Worm (Caenorhabditis elegans) whole organism, mixed stage, embryonic: Measurements from ENCODE around the gene R08F11.1.

Experiments
- M03D4.4 ChIP-seq: sonication (generic microtip); optimal IDR thresholded peaks from 2 replicates; lab custom pipeline; 2017; ENCODE audit warnings: mild to moderate bottlenecking, missing genetic modification characterization, missing compliant biosample characterization
- bed-3 ChIP-seq: fragments of 200-800 bp; sonication (Bioruptor generic); optimal IDR thresholded peaks from 3 replicates; lab custom pipeline; 2018; ENCODE audit warnings: mild to moderate bottlenecking, missing genetic modification characterization, moderate library complexity, missing compliant biosample characterization
- blmp-1 ChIP-seq: fragments of 150-350 bp; optimal IDR thresholded peaks from 2 replicates; lab custom pipeline; 2014; ENCODE audit warnings: missing biosample characterization, missing genetic modification characterization
- ceh-39 ChIP-seq: fragments of 150-350 bp; optimal IDR thresholded peaks from 2 replicates; lab custom pipeline; 2014; ENCODE audit warnings: missing biosample characterization, missing genetic modification characterization
- ceh-43 ChIP-seq: fragments of 200-800 bp; sonication (Bioruptor generic); optimal IDR thresholded peaks from 2 replicates; lab custom pipeline; 2018; ENCODE audit warnings: mild to moderate bottlenecking, missing genetic modification characterization, moderate library complexity, missing compliant biosample characterization
- ceh-83 ChIP-seq: fragments of 200-800 bp; sonication (Bioruptor generic); optimal IDR thresholded peaks from 2 replicates; lab custom pipeline; 2018; ENCODE audit warnings: mild to moderate bottlenecking, missing genetic modification characterization, missing compliant biosample characterization
- ces-1 ChIP-seq: fragments of 150-350 bp; optimal IDR thresholded peaks from 2 replicates; lab custom pipeline; 2014; ENCODE audit warnings: missing biosample characterization, missing genetic modification reagents, missing genetic modification characterization
- cnd-1 ChIP-seq: fragments of 200-800 bp; sonication (Bioruptor generic); optimal IDR thresholded peaks from 2 replicates; lab custom pipeline; 2018; ENCODE audit warnings: mild to moderate bottlenecking, missing genetic modification characterization, missing compliant biosample characterization
- drap-1 ChIP-seq: fragments of 200-800 bp; sonication (Bioruptor generic); optimal IDR thresholded peaks from 3 replicates; lab custom pipeline; 2018; ENCODE audit warnings: mild to moderate bottlenecking, missing genetic modification characterization, missing compliant biosample characterization
- elt-1 ChIP-seq: sonication (generic microtip); optimal IDR thresholded peaks from 2 replicates; lab custom pipeline; 2017; ENCODE audit warnings: missing genetic modification characterization, mild to moderate bottlenecking, missing compliant biosample characterization, antibody characterized with exemption, moderate library complexity, borderline replicate concordance; ENCODE audit not compliant: insufficient read depth
- elt-3 ChIP-seq: fragments of 150-350 bp; optimal IDR thresholded peaks from 2 replicates; lab custom pipeline; 2014; ENCODE audit warnings: missing biosample characterization, missing genetic modification characterization
- flh-1 ChIP-seq: fragments of 200-800 bp; sonication (Bioruptor generic); optimal IDR thresholded peaks from 2 replicates; lab custom pipeline; 2018; ENCODE audit warnings: mild to moderate bottlenecking, missing genetic modification characterization, moderate library complexity, missing compliant biosample characterization
- ham-2 ChIP-seq: fragments of 200-800 bp; sonication (Bioruptor generic); optimal IDR thresholded peaks from 2 replicates; lab custom pipeline; 2018; ENCODE audit warnings: mild to moderate bottlenecking, missing genetic modification characterization, missing compliant biosample characterization
- hlh-1 ChIP-seq: fragments of 150-350 bp; optimal IDR thresholded peaks from 2 replicates; lab custom pipeline; 2014; ENCODE audit warnings: missing biosample characterization, missing genetic modification reagents, missing genetic modification characterization
- lin-13 ChIP-seq: fragments of 150-350 bp; optimal IDR thresholded peaks from 2 replicates; lab custom pipeline; 2014; ENCODE audit warnings: missing biosample characterization, missing genetic modification characterization
- lin-32 ChIP-seq: fragments of 200-800 bp; sonication (Bioruptor generic); optimal IDR thresholded peaks from 2 replicates; lab custom pipeline; 2018; ENCODE audit warnings: mild to moderate bottlenecking, missing genetic modification characterization, missing compliant biosample characterization
- mab-5 ChIP-seq: fragments of 150-350 bp; optimal IDR thresholded peaks from 2 replicates; lab custom pipeline; 2014; ENCODE audit warnings: missing biosample characterization, missing genetic modification characterization
- mep-1 ChIP-seq: fragments of 150-350 bp; optimal IDR thresholded peaks from 2 replicates; lab custom pipeline; 2017; ENCODE audit warnings: missing biosample characterization, missing genetic modification reagents, missing genetic modification characterization, inconsistent platforms
- nhr-12 ChIP-seq: fragments of 150-350 bp; optimal IDR thresholded peaks from 2 replicates; lab custom pipeline; 2014; ENCODE audit warnings: missing biosample characterization, missing genetic modification characterization
- nhr-28 ChIP-seq: fragments of 150-350 bp; optimal IDR thresholded peaks from 2 replicates; lab custom pipeline; 2014; ENCODE audit warnings: missing biosample characterization, missing genetic modification characterization
- nhr-76 ChIP-seq: sonication (generic microtip); optimal IDR thresholded peaks from 2 replicates; lab custom pipeline; 2017; ENCODE audit warnings: missing biosample characterization, missing genetic modification characterization
- pha-4 ChIP-seq: fragments of 150-350 bp; optimal IDR thresholded peaks from 2 replicates; lab custom pipeline; 2018; ENCODE audit warnings: missing biosample characterization, missing genetic modification reagents, missing genetic modification characterization
- sem-2 ChIP-seq: fragments of 200-800 bp; sonication (Bioruptor generic); optimal IDR thresholded peaks from 2 replicates; lab custom pipeline; 2018; ENCODE audit warnings: mild to moderate bottlenecking, missing genetic modification characterization, missing compliant biosample characterization
- snpc-4 ChIP-seq: fragments of 150-350 bp; optimal IDR thresholded peaks from 2 replicates; lab custom pipeline; 2014; ENCODE audit warnings: missing biosample characterization, missing genetic modification characterization
- tbx-8 ChIP-seq: fragments of 200-800 bp; sonication (Bioruptor generic); optimal IDR thresholded peaks from 2 replicates; lab custom pipeline; 2018; ENCODE audit warnings: mild to moderate bottlenecking, missing genetic modification characterization, moderate library complexity, missing compliant biosample characterization
- unc-120 ChIP-seq: sonication (generic microtip); optimal IDR thresholded peaks from 2 replicates; lab custom pipeline; 2017; ENCODE audit warnings: missing genetic modification characterization, missing compliant biosample characterization; ENCODE audit not compliant: poor library complexity, severe bottlenecking
- unc-39 ChIP-seq: fragments of 150-350 bp; optimal IDR thresholded peaks from 2 replicates; lab custom pipeline; 2014; ENCODE audit warnings: missing biosample characterization, missing genetic modification characterization
- unc-62 ChIP-seq: fragments of 150-350 bp; optimal IDR thresholded peaks from 2 replicates; lab custom pipeline; 2014; ENCODE audit warnings: missing biosample characterization, missing genetic modification reagents, missing genetic modification characterization
- ztf-11 ChIP-seq: fragments of 150-350 bp; optimal IDR thresholded peaks from 2 replicates; lab custom pipeline; 2014; ENCODE audit warnings: missing biosample characterization, missing genetic modification characterization

R08F11.1 gene

DNA sequence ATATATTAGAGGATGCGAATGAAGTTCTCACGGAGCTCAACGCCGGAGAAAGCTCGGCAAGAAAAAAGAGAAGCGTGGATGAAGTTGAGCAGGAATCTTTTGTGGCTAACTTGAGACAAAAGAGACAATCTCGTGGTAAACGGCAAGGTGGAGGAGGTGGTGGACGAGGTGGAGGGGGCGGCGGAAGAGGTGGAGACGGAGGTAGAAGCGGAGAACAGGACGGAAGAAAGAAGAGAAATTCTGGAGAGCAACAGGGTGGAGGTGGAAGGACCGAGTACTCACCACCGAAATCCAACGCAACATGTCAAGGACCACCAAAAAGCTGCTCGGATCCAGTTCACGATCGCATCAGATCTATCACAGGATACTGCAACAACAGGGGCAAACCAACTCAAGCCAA lies 6.4 kb upstream of the R08F11.1 start:
- TF ChIP-seq sem-2 (GFP tag; lab: Kevin White, UChicago) (no peak), pha-4 (tag; lab: Kevin White, UChicago) (no peak), nhr-76 (tag; lab: Kevin White, UChicago) (no peak), unc-120 (tag; lab: Kevin White, UChicago) (no peak), ztf-11 (tag; lab: Kevin White, UChicago) (no peak), ham-2 (GFP tag; lab: Kevin White, UChicago) (no peak), cnd-1 (no peak), hlh-1 (tag; lab: Kevin White, UChicago) (no peak), ceh-83 (no peak), blmp-1 (tag; lab: Kevin White, UChicago) (no peak), lin-13 (tag; lab: Kevin White, UChicago) (no peak), elt-1 (tag; lab: Kevin White, UChicago) (no peak), mep-1 (tag; lab: Kevin White, UChicago) (no peak)
- TF ChIP-seq, all 35 proteins: peak for 0

DNA sequence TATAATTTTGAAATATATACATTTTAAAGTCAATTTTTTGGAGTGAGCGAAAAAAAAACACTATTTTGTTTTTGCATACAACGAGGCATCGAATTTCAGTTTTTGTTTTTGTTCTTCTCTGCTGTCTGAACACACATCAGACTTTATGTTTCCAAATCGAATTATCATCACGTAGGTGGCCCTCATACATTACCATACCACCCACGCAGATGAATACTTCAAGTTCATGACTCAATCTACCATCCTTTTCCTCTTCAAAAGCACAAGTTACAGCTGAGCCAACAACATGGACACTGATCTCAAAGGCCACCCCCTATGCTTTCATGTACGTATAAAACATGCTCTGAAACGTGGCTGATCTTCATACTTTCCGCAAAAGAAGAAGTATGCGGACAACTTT lies 5.8 kb upstream of the R08F11.1 start, which contains the start of gene R08F11.7:
Gene R08F11.7, plus strand, starts transcription at position 301 of the 400 bp plus-strand sequence.
- TF ChIP-seq drap-1 (GFP tag; lab: Kevin White, UChicago), result no peak
- TF ChIP-seq lin-13 (tag; lab: Kevin White, UChicago), result no peak
- TF ChIP-seq elt-1 (tag; lab: Kevin White, UChicago), result no peak
- no peak for TF ChIP-seq mab-5
- no peak for TF ChIP-seq cnd-1
- no peak for TF ChIP-seq nhr-12 (tag; lab: Kevin White, UChicago)
- TF ChIP-seq snpc-4 (tag; lab: Kevin White, UChicago), result no peak
- TF ChIP-seq, all 35 proteins: peak for 0

ce11 chrV:3788538-3788937 lies 4.5 kb upstream of the R08F11.1 start:
- TF ChIP-seq unc-39 (tag; lab: Kevin White, UChicago) (no peak), lin-32 (no peak), ces-1 (GFP tag; lab: Kevin White, UChicago) (no peak), drap-1 (GFP tag; lab: Kevin White, UChicago) (no peak), ceh-43 (no peak), flh-1 (GFP tag; lab: Kevin White, UChicago) (no peak), blmp-1 (tag; lab: Kevin White, UChicago) (no peak), ceh-39 (tag; lab: Kevin White, UChicago) (no peak), hlh-1 (tag; lab: Kevin White, UChicago) (no peak), M03D4.4 (no peak), snpc-4 (tag; lab: Kevin White, UChicago) (no peak), ztf-11 (tag; lab: Kevin White, UChicago) (no peak), sem-2 (GFP tag; lab: Kevin White, UChicago) (no peak), nhr-12 (tag; lab: Kevin White, UChicago) (no peak), unc-62 (no peak), tbx-8 (GFP tag; lab: Kevin White, UChicago) (no peak), unc-120 (tag; lab: Kevin White, UChicago) (no peak), lin-13 (tag; lab: Kevin White, UChicago) (no peak), cnd-1 (no peak)

DNA sequence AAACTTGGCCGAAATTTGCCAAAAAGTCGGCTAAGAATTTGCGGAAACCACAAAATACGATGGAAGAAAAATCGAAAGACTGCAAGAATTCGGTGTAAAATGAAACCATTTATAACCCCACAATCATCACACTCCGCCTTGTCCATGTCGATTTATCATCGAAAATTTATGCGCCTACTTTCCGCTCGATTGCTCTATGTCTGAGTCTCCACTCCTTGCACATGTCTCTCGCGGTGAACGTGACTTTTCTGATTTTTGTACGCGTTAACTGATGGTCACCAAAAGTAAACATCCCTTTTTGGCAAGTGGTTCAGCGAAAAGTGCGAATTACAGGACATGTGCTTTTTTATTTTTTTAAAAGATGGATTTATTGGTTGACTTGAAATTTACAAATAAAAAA lies 7.1 kb downstream of the R08F11.1 start:
- TF ChIP-seq ceh-39 (tag; lab: Kevin White, UChicago), result no peak
- no peak for TF ChIP-seq unc-62
- no peak for TF ChIP-seq bed-3 (GFP tag; lab: Kevin White, UChicago)
- TF ChIP-seq unc-120 (tag; lab: Kevin White, UChicago), result no peak
- TF ChIP-seq hlh-1 (tag; lab: Kevin White, UChicago), result no peak
- TF ChIP-seq ham-2 (GFP tag; lab: Kevin White, UChicago), result no peak
- TF ChIP-seq ceh-83, result no peak
- TF ChIP-seq M03D4.4, result no peak
- no peak for TF ChIP-seq lin-13 (tag; lab: Kevin White, UChicago)
- TF ChIP-seq nhr-28 (tag; lab: Kevin White, UChicago), result no peak
- no peak for TF ChIP-seq cnd-1
- no peak for TF ChIP-seq elt-3 (tag; lab: Kevin White, UChicago)
- no peak for TF ChIP-seq lin-32
- TF ChIP-seq ces-1 (GFP tag; lab: Kevin White, UChicago), result no peak
- TF ChIP-seq nhr-76 (tag; lab: Kevin White, UChicago), result no peak
- TF ChIP-seq tbx-8 (GFP tag; lab: Kevin White, UChicago), result no peak
- no peak for TF ChIP-seq pha-4 (tag; lab: Kevin White, UChicago)
- no peak for TF ChIP-seq sem-2 (GFP tag; lab: Kevin White, UChicago)
- no peak for TF ChIP-seq mep-1 (tag; lab: Kevin White, UChicago)
- TF ChIP-seq drap-1 (GFP tag; lab: Kevin White, UChicago), result no peak
- TF ChIP-seq, all 35 proteins: peak for 0
